Worm (Caenorhabditis elegans) whole organism, L1 larva: ENCODE data around the gene ZK673.5.
A peak's percentile ranks its signal among the peaks of the same experiment; 100 is the strongest.
"Not testable (repeated sequence)": the region's sequence is repeated elsewhere in the genome, so short reads cannot be mapped to it uniquely, and the experiment has no call there.

Experiments
- C04F5.9 ChIP-seq: sonication (generic microtip); optimal IDR thresholded peaks from 2 replicates; lab custom pipeline; 2016; ENCODE audit warnings: missing genetic modification characterization, missing compliant biosample characterization
- C34B4.2 ChIP-seq: sonication (generic microtip); optimal IDR thresholded peaks from 2 replicates; lab custom pipeline; 2017; ENCODE audit warnings: mild to moderate bottlenecking, missing genetic modification characterization, missing compliant biosample characterization
- Y116A8C.19 ChIP-seq: sonication (generic microtip); optimal IDR thresholded peaks from 2 replicates; lab custom pipeline; 2016; ENCODE audit warnings: missing compliant biosample characterization, missing genetic modification characterization, borderline replicate concordance
- aly-2 ChIP-seq: fragments of 150-350 bp; optimal IDR thresholded peaks from 2 replicates; lab custom pipeline; 2014; ENCODE audit warnings: missing biosample characterization, missing genetic modification characterization
- ama-1 ChIP-seq: fragments of 150-350 bp; optimal IDR thresholded peaks from 2 replicates; lab custom pipeline; 2014
- blmp-1 ChIP-seq: fragments of 150-350 bp; optimal IDR thresholded peaks from 2 replicates; lab custom pipeline; 2014; ENCODE audit warnings: missing biosample characterization, missing genetic modification characterization
- ceh-88 ChIP-seq: fragments of 200-800 bp; sonication (Bioruptor generic); IDR thresholded peaks from 2 replicates; pipeline ENCODE4 v1.3.6; 2022; ENCODE audit warnings: missing genetic modification characterization, missing compliant biosample characterization
- ceh-90 ChIP-seq: sonication (generic microtip); optimal IDR thresholded peaks from 2 replicates; lab custom pipeline; 2016; ENCODE audit warnings: missing genetic modification characterization, missing compliant biosample characterization
- dpl-1 ChIP-seq, 3 experiments: fragments of 150-350 bp in 2 of 3; sonication (generic microtip) in 1 of 3; optimal IDR thresholded peaks; 2 replicates each; lab custom pipeline; 2014 to 2017; ENCODE audit warnings: missing biosample characterization in 3 of 3, missing genetic modification characterization in 3 of 3, missing genetic modification reagents in 3 of 3
- efl-1 ChIP-seq, 4 experiments: fragments of 150-350 bp; optimal IDR thresholded peaks in 3 of 4; peaks in 1 of 4; 1 replicate in 1 of 4; 2 replicates in 3 of 4; lab custom pipeline; 2014; ENCODE audit warnings: missing biosample characterization in 2 of 4, missing genetic modification characterization in 2 of 4, missing genetic modification reagents in 2 of 4
- egl-13 ChIP-seq: sonication (generic microtip); optimal IDR thresholded peaks from 2 replicates; lab custom pipeline; 2016; ENCODE audit warnings: missing genotype, missing genetic modification reagents, missing genetic modification characterization, missing compliant biosample characterization
- elt-2 ChIP-seq: sonication (generic microtip); optimal IDR thresholded peaks from 2 replicates; lab custom pipeline; 2016; ENCODE audit warnings: missing genetic modification characterization, mild to moderate bottlenecking, inconsistent platforms, missing compliant biosample characterization, missing genetic modification reagents
- elt-3 ChIP-seq, 6 experiments: fragments of 150-350 bp in 1 of 6; sonication (generic microtip); optimal IDR thresholded peaks; 2 replicates each; lab custom pipeline; 2017 to 2018; ENCODE audit warnings: missing biosample characterization in 6 of 6, missing genetic modification characterization in 6 of 6, inconsistent platforms in 1 of 6
- ets-5 ChIP-seq: fragments of 200-800 bp; sonication (Bioruptor generic); IDR thresholded peaks from 2 replicates; pipeline ENCODE4 v1.3.6; 2022; ENCODE audit warnings: missing genetic modification characterization, missing compliant biosample characterization
- fkh-4 ChIP-seq: sonication (generic microtip); optimal IDR thresholded peaks from 2 replicates; lab custom pipeline; 2016; ENCODE audit warnings: missing compliant biosample characterization, missing genetic modification characterization, borderline replicate concordance
- grh-1 ChIP-seq: fragments of 200-800 bp; sonication (Bioruptor generic); IDR thresholded peaks from 2 replicates; pipeline ENCODE4 v1.3.6; 2022; ENCODE audit warnings: missing genetic modification reagents, missing genetic modification characterization, missing compliant biosample characterization
- irx-1 ChIP-seq: sonication (generic microtip); optimal IDR thresholded peaks from 2 replicates; lab custom pipeline; 2016; ENCODE audit warnings: missing genetic modification characterization, missing compliant biosample characterization
- lin-13 ChIP-seq: fragments of 150-350 bp; optimal IDR thresholded peaks from 2 replicates; lab custom pipeline; 2014; ENCODE audit warnings: missing biosample characterization, missing genetic modification reagents, missing genetic modification characterization
- lin-39 ChIP-seq: fragments of 150-350 bp; optimal IDR thresholded peaks from 2 replicates; lab custom pipeline; 2014; ENCODE audit warnings: missing biosample characterization, missing genetic modification reagents, missing genetic modification characterization
- lsy-2 ChIP-seq, 2 experiments: fragments of 150-350 bp; optimal IDR thresholded peaks; 2 replicates each; lab custom pipeline; 2014; ENCODE audit warnings: missing biosample characterization in 2 of 2, missing genetic modification characterization in 2 of 2
- mab-9 ChIP-seq: fragments of 200-800 bp; sonication (Bioruptor generic); IDR thresholded peaks from 2 replicates; pipeline ENCODE4 v1.3.6; 2022; ENCODE audit warnings: missing genetic modification reagents, missing genetic modification characterization, missing compliant biosample characterization
- nhr-11 ChIP-seq: fragments of 150-350 bp; optimal IDR thresholded peaks from 2 replicates; lab custom pipeline; 2014; ENCODE audit warnings: missing biosample characterization, missing genetic modification characterization
- nhr-12 ChIP-seq: sonication (generic microtip); optimal IDR thresholded peaks from 2 replicates; lab custom pipeline; 2017; ENCODE audit warnings: missing biosample characterization, missing genetic modification characterization
- nhr-76 ChIP-seq: sonication (generic microtip); optimal IDR thresholded peaks from 2 replicates; lab custom pipeline; 2017; ENCODE audit warnings: missing biosample characterization, missing genetic modification characterization
- nhr-84 ChIP-seq: sonication (generic microtip); optimal IDR thresholded peaks from 2 replicates; lab custom pipeline; 2017; ENCODE audit warnings: missing biosample characterization, missing genetic modification characterization
- nhr-90 ChIP-seq: sonication (generic microtip); optimal IDR thresholded peaks from 2 replicates; lab custom pipeline; 2016; ENCODE audit warnings: mild to moderate bottlenecking, missing genetic modification characterization, missing compliant biosample characterization; ENCODE audit not compliant: poor library complexity
- pag-3 ChIP-seq: sonication (generic microtip); optimal IDR thresholded peaks from 2 replicates; lab custom pipeline; 2017; ENCODE audit warnings: missing genetic modification characterization, mild to moderate bottlenecking, missing compliant biosample characterization, antibody characterized with exemption, borderline replicate concordance; ENCODE audit not compliant: insufficient read depth
- pax-3 ChIP-seq: fragments of 200-800 bp; sonication (Bioruptor generic); optimal IDR thresholded peaks from 2 replicates; lab custom pipeline; 2018; ENCODE audit warnings: mild to moderate bottlenecking, missing genetic modification characterization, moderate library complexity, missing compliant biosample characterization
- skn-1 ChIP-seq: fragments of 150-350 bp; optimal IDR thresholded peaks from 2 replicates; lab custom pipeline; 2014; ENCODE audit warnings: missing biosample characterization, missing genetic modification characterization
- sox-4 ChIP-seq: sonication (generic microtip); optimal IDR thresholded peaks from 2 replicates; lab custom pipeline; 2016; ENCODE audit warnings: missing genetic modification characterization, missing compliant biosample characterization
- unc-98 ChIP-seq: fragments of 200-800 bp; sonication (Bioruptor generic); IDR thresholded peaks from 2 replicates; pipeline ENCODE4 v1.3.6; 2022; ENCODE audit warnings: missing genetic modification characterization, missing compliant biosample characterization
- xbp-1 ChIP-seq: sonication (generic microtip); optimal IDR thresholded peaks from 2 replicates; lab custom pipeline; 2016; ENCODE audit warnings: missing genetic modification characterization, missing compliant biosample characterization
- ztf-11 ChIP-seq, 2 experiments: sonication (generic microtip); optimal IDR thresholded peaks; 2 replicates each; lab custom pipeline; 2016 to 2017; ENCODE audit warnings: missing genetic modification characterization in 2 of 2, missing biosample characterization in 1 of 2, missing compliant biosample characterization in 1 of 2
- ztf-4 ChIP-seq: fragments of 150-350 bp; optimal IDR thresholded peaks from 2 replicates; lab custom pipeline; 2014; ENCODE audit warnings: missing biosample characterization, missing genetic modification characterization

ZK673.5 gene

DNA sequence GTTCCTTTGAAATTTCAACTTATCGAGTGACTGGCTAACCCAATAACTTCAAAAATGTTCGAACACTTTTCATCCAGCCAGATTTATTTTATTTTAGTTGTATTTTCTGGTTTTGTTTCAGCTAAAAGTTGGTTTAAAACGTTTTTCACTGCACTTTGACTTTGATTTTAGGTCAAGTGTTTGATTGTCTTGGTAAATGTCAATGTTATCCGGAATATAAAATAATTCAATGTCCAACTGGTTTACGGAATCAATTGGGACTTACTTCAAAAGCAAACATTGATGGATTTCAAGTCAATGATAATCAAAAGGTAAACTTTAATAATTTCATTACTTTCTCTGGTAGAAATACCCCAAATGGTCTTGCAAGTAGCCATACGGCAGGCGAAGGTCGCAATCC lies 22.6 kb downstream of the ZK673.5 start:
- no peak for TF ChIP-seq ets-5 (GFP tag; lab: Robert Waterston, UW)
- TF ChIP-seq blmp-1 = no peak
- no peak for TF ChIP-seq nhr-84 (tag; lab: Kevin White, UChicago)
- no peak for TF ChIP-seq Y116A8C.19 (tag; lab: Kevin White, UChicago)
- no peak for TF ChIP-seq nhr-12
- no peak for TF ChIP-seq dpl-1 (GFP tag; optimal IDR thresholded peaks at IDR 0.05; lab: Kevin White, UChicago)
- no peak for TF ChIP-seq elt-3 (tag; optimal IDR thresholded peaks at IDR 0.05; lab: Kevin White, UChicago)
- no peak for TF ChIP-seq xbp-1
- TF ChIP-seq ceh-90 (tag; lab: Kevin White, UChicago) = no peak
- TF ChIP-seq C34B4.2 (tag; lab: Kevin White, UChicago) = no peak

DNA sequence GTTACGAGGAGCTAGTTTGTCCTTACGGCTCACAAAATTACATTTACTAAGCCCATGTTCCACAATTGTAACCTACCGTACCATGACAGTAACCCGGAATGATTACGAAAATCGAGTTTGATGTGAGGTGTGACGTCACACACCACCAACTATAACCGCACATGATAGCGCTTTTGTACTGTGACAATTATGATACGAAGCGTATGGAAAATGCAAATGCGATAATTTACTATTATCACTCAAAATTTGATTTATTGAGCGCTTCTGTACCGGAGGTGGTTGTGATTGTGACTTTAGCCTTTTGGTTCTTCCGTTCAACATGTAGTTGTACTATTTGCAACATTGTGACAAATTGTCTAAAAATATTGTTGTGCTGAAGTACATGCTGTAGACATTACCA lies 24.3 kb downstream of the ZK673.5 start:
- TF ChIP-seq elt-2 (peak; percentile 46), efl-1 (optimal IDR thresholded peaks at IDR 0.05; lab: Kevin White, UChicago) (no peak), efl-1 (GFP tag; optimal IDR thresholded peaks at IDR 0.05 in 1 of 2; lab: Kevin White, UChicago) (peak in 1 of 2 experiments; percentile 86), lin-13 (GFP tag; lab: Kevin White, UChicago) (no peak)

DNA sequence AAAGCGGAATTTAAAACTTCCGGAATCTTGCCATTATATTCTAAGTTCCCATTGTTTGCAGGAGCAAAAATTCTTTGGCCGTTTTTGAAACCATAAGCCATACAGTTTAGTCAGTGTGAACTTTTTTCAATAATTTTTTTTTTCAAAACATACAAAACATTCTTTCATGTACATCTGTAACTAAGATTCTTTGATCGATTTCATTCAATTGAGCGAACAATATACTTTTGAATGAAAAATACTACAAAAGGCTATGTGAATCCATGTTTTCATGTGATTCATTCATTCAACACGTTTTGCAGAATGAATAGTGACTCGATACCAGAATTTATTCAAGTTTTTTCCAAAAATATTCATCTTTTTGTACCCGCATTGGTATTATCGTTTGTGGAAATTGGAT lies 25.4 kb downstream of the ZK673.5 start, which contains the start of gene ZK666.15:
Gene ZK666.15, plus strand, starts transcription at position 301 of the 400 bp plus-strand sequence.
- TF ChIP-seq sox-4 (tag; lab: Kevin White, UChicago) = no peak
- no peak for TF ChIP-seq ceh-88

DNA sequence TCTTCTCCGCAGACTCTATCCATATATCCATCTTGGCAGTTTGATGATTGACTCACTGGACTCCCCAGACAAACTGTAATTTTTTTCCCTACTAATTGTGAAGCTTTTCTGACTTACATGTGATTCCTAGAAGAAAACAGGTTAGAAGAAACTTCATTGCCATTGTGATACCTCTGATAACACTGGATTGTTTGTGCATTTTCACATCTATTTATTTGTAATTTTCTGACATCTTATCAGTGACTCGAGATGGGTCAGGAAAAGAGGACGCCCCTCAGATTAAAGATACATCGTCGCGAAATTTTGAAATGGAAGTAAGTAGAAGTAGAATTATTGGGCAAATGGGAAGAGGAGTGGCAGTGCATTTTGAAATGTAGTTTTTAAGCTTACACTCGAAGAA lies 29.0 kb downstream of the ZK673.5 start, which contains the start of gene clec-61:
Gene clec-61, minus strand, starts transcription at position 209 of the 400 bp plus-strand sequence.
- peak; percentile 13 for TF ChIP-seq elt-2
- TF ChIP-seq sox-4 (tag; lab: Kevin White, UChicago) = no peak
- TF ChIP-seq fkh-4 = no peak
- TF ChIP-seq lin-13 (GFP tag; lab: Kevin White, UChicago) = no peak

DNA sequence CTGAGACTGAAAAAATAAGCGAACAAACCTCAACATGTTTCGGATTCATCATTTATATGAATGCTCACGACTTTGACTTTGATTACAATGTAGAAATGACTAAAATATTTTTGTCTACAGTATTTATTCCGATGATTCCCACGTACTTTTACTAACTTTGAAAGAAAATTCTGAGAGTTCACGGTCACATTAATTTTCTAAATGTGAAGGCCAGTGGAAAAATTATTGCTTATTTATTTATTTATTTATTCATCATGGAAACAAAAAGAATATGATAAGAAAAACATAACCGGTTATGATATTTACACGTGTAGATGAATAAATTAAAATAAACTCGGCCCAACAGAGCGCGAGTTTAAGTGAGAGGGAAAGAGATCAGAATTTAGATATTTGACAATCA lies 31.7 kb downstream of the ZK673.5 start, which contains the start of gene ZK666.8:
Gene ZK666.8, minus strand, starts transcription at position 101 of the 400 bp plus-strand sequence.
- TF ChIP-seq lin-39 (tag; lab: Kevin White, UChicago); nhr-11 (tag; lab: Kevin White, UChicago); irx-1: not testable (repeated sequence)

DNA sequence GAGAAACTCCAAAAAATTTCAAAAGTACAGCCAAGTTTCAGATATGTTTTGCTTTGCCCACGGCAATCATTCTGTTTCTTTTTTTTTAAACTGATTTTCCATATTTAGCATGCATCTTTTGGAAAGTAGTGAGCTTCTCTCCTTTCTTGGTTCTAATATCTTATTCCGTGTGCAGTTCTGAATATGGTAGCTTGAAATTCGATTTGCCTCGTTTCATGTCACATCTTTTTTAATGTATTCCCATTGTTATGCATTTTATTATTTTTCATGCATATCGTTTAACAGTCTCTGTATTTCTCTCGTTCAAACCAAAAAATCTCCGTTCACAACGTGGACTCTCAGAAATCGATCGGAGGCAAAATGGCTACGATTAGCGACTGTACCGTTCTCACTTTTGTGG lies 33.2 kb downstream of the ZK673.5 start, which contains the start of gene ZK666.14:
Gene ZK666.14, plus strand, starts transcription at position 301 of the 400 bp plus-strand sequence.
- no peak for TF ChIP-seq sox-4 (tag; lab: Kevin White, UChicago)
- TF ChIP-seq aly-2 (tag; lab: Kevin White, UChicago) = no peak
- no peak for TF ChIP-seq ztf-11 (tag; optimal IDR thresholded peaks at IDR 0.05; lab: Kevin White, UChicago)
- TF ChIP-seq egl-13 (tag; lab: Kevin White, UChicago) = no peak
- no peak for TF ChIP-seq nhr-76 (tag; lab: Kevin White, UChicago)
- TF ChIP-seq unc-98 (GFP tag; lab: Robert Waterston, UW) = no peak
- no peak for TF ChIP-seq C04F5.9 (tag; lab: Kevin White, UChicago)
- no peak for TF ChIP-seq skn-1 (tag; lab: Kevin White, UChicago)
- no peak for TF ChIP-seq ama-1 (lab: Kevin White, UChicago)
- no peak for TF ChIP-seq lsy-2 (tag; optimal IDR thresholded peaks at IDR 0.05; lab: Kevin White, UChicago)

DNA sequence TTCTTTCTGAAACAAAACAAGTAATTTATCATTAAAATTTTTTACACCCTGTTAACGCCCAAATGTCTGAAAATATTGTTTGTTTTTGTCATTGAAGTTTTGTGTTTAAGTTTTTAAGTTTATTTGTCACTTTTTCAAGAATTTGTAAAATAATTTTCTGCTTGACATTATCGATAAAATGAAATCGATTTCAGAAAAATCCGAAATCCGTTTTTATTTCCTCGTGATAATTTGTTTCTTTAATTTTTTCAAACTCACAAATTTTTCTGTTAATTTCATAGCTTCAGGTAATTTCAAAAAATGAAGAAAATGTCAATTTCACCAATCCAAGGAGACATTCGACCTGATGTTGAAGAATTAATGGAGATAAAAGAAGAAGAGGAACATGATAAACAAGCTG lies 34.6 kb downstream of the ZK673.5 start, which contains the start of gene ZK666.12:
Gene ZK666.12, plus strand, starts transcription at position 301 of the 400 bp plus-strand sequence.
- TF ChIP-seq nhr-90 (tag; lab: Kevin White, UChicago) (no peak), ztf-4 (tag; lab: Kevin White, UChicago) (no peak), ceh-90 (tag; lab: Kevin White, UChicago) (no peak), pag-3 (tag; lab: Kevin White, UChicago) (no peak), mab-9 (GFP tag; lab: Robert Waterston, UW) (no peak), grh-1 (GFP tag; lab: Robert Waterston, UW) (no peak), pax-3 (tag; lab: Kevin White, UChicago) (no peak)
- TF ChIP-seq, all 84 proteins: peak for 0
